Fruit fly (Drosophila melanogaster): ENCODE data around the gene inaF-C.

DNA sequence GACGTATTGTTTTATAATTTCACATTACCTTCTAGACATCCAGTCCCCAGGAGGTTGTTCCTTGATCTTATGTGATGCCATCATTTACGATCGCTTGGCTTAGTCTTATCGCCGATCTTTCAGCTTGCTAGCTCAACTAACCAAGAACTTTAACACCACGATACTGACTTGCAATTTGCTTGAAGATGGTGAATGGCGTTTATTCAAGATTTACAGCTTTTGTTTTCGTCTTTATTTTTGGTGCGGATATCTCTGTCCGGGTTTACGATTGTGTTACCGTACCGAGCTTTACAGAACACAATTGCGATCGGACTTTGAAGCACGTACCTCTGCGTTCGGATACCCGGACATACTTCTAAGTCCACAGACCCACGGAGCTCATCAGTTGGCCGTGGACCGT is 7.6 kb downstream of the inaF-C start, which contains the start of gene CG15221:
- TF ChIP-seq ATbp (GFP tag; optimal IDR thresholded peaks at IDR 0.05), result no peak
- no peak for TF ChIP-seq CG12744 (GFP tag; optimal IDR thresholded peaks at IDR 0.05)
- TF ChIP-seq her (GFP tag; optimal IDR thresholded peaks at IDR 0.05), result no peak
- no peak for TF ChIP-seq CG11560 (tag; IDR thresholded peaks at IDR 0.05)
- TF ChIP-seq Ravus (GFP tag; IDR thresholded peaks at IDR 0.05), result no peak
- TF ChIP-seq fd102C (GFP tag; optimal IDR thresholded peaks at IDR 0.05), result no peak
- TF ChIP-seq CG10267 (tag; optimal IDR thresholded peaks at IDR 0.05), result no peak
- no peak for TF ChIP-seq tup (GFP tag; optimal IDR thresholded peaks at IDR 0.05)
- no peak for TF ChIP-seq oc (tag; optimal IDR thresholded peaks at IDR 0.05)
- no peak for TF ChIP-seq Ada2b (GFP tag; IDR thresholded peaks at IDR 0.05)
